Fruit fly (Drosophila melanogaster): Measurements from ENCODE around the gene muc.
A peak's percentile ranks its signal among the peaks of the same experiment; 100 is the strongest.

muc gene

dm6 chr2L:7411947-7412621 is 14.6 kb upstream of the muc start, which contains the start of gene chm:
Gene chm, plus strand, starts transcription at chr2L:7412417.
- TF ChIP-seq CTCF (optimal IDR thresholded peaks at IDR 0.05), result peak in 1 of 2 experiments; percentile 36
- no peak for TF ChIP-seq CG8478 (optimal IDR thresholded peaks at IDR 0.05)

DNA sequence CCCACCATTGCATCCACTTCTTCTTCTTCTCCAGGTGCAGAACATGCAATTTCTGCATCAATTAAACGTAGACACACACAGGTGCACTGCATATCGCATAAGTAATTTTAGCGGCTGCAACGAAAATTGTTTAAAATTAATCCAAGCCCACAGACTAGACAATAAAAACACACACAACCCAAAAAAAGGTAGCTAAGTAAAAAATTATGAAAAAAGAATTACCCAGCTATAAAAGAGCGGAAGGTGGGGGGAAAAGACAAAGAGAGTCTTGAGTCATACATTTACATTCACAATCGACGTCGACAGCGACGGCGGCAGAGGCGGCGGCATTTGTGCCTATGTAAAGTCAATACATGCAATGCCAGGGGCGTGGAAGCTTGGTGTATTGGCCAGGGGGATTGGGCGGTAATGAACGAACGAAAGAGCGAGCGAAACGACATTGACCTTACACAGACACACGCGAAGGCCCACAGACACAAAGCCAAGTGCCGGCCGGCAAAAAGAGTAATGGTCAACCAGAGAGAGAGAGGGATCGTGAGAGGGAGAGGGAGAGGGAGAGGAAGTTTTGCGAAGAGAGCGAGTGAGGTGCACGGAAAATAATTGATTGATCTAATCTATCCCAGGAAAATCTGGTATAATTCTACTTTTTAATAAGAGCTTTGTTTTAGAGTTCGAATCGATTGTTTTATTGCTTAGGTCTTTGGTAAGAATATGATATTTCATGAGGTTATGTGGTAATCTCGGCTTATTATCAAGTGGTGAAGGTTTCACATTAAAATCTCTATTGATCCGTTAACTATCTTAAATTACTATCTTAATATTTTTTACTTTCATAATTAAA is 8.3 kb upstream of the muc start:
- TF ChIP-seq CG8478 (optimal IDR thresholded peaks at IDR 0.05) (no peak), CTCF (optimal IDR thresholded peaks at IDR 0.05) (no peak)

- TF ChIP-seq CG8478 (optimal IDR thresholded peaks at IDR 0.05) (no peak), CTCF (optimal IDR thresholded peaks at IDR 0.05) (peak; percentile 85 to 90)
These were observed 7.0 kb upstream of the muc start for dm6 chr2L:7419408-7420304.

DNA sequence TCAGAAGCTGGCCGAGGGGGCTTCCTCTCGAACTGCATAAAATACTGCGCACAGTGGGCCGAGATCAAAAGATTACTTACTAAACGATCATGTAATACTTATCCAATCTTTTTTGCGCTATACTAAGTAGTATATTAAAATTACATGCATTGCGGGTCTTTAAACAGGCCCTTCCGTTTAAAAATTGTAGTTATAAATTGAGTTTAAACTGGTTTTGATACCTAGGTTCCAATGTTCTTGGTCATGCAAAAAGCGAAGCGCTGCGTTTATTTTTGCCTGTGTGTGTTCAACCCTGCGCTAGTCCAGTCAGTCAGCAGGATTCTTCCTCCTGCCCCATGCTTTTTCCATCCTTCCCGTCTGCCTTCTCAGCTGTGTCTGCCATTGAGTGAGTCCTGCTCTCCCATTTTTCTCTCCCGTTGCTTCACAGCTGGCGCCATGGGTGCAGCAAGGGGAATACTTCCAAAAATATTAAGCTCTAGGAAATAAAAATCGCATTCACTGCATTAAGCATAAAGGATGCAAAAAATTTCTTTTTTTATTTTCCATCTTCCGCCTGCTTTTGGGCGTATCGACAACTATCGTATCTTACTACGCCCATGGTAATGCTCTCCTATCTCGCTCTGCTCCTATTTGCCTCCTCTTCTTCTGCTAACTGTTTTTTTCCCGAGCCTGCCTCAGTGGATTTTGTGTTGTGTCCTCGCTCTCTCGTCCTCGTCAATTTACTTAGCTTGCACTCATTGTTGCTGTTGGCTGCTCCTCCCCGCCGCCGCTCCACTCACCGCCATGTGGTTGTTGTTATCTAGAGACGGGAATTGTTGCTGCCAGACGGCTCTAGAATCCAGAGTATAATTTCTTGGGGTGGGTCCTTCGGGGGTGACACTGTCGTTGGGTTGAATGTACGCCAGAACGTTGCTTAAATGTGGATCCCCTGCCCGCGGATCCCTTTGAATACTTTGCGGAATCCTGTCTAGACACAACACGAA is 6.1 kb upstream of the muc start:
- TF ChIP-seq CTCF (optimal IDR thresholded peaks at IDR 0.05), result no peak
- no peak for TF ChIP-seq CG8478 (optimal IDR thresholded peaks at IDR 0.05)

- no peak for TF ChIP-seq CTCF (optimal IDR thresholded peaks at IDR 0.05)
- TF ChIP-seq CG8478 (optimal IDR thresholded peaks at IDR 0.05), result no peak
These were observed 4.0 kb upstream of the muc start for dm6 chr2L:7422429-7423283.

dm6 chr2L:7423333-7423895 is 3.3 kb upstream of the muc start:
- peak; percentile 78 to 79 for TF ChIP-seq CTCF (optimal IDR thresholded peaks at IDR 0.05)
- TF ChIP-seq CG8478 (optimal IDR thresholded peaks at IDR 0.05), result no peak

- no peak for TF ChIP-seq CG8478 (optimal IDR thresholded peaks at IDR 0.05)
- TF ChIP-seq CTCF (optimal IDR thresholded peaks at IDR 0.05), result no peak
These were observed 2.3 kb upstream of the muc start for dm6 chr2L:7424282-7424905.

DNA sequence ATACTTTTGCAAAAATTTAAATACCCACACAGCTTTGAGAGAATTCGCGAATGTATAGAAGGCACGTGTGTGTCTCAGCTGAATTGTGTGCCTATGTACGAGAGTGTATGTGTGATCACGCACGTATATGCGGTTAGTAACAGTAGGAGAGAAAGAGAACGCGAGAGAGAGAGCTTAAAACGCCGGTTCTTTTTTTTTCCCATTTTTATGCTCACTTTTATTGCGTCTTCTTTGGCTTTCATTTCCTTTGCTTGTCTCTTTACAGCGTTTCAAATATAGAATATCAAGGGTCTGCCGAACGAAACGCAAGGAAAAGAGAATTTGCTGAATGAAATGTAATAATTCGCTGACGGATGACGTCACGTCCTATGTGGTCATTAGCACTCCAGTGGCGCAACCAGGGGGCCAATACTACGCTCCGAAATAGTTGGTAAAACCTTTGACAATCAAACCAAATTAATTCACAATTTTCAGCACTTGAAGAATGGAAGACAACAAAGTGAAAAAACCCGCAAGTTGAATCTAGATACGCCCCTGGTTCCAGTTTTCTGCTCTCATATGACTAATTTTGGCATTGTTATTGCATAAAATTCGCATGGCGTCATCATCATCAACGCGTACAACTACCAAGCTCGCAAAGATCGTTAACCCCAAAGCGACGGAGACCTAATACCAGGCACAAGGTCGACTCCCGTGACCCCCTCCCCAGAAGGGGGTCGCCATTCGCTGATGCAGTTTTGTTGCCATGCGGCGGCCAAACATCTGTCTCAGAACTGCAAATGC is 1.6 kb upstream of the muc start:
- TF ChIP-seq CG8478 (optimal IDR thresholded peaks at IDR 0.05) (no peak), CTCF (optimal IDR thresholded peaks at IDR 0.05) (no peak)

DNA sequence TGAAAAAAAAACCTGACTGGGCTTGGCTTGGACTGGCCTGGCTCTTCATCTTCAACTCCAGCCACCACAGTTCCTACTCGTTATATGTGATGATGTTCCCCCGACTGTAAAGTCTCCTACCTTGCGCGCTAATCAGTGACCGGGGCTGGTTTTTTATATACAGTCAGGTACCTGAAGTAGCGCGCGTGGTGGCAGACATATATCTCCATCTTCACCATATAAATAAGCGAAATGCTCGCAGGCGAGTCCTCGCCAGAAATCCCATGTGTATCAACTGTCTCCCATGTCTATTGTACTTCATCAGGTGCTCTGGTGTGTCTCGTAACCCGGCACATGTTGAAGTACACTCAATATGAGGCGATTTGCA is 993 bp upstream of the muc start:
- no peak for TF ChIP-seq CTCF (optimal IDR thresholded peaks at IDR 0.05)
- no peak for TF ChIP-seq CG8478 (optimal IDR thresholded peaks at IDR 0.05)

DNA sequence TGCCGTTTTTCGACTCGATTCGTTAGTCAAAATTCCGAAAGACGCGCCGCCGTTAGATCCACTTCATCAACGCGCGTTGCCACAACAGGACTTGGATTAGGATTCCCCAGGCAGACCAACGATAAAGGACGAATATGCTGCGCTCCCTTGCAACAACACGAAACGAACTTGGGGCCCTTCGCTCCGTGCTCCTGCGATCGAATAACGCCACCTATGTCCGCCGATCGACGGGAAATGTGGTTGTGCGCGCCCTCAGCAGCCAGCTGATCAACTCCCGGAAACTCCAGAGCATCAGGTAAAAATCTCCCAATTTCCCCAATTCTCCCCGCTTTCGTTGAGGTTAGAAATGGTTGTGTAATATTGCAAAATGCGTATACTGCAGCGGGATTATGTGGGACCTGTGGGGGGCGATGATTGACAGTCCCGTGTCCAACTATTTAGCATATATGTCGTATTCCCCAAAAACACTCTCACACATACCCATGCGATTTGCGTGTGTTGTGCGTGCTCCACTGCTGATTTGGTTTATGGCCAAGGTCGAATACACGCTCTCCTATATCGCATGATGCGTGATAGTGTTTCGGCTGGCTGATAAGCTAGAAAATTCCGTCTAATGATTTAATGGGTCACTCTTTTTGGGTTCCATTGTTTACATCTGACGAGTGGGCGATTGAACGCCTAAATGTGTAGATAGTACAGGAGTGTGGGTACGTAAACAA is 560 bp downstream of the muc start:
- TF ChIP-seq CTCF (optimal IDR thresholded peaks at IDR 0.05) (peak; percentile 43 to 60), CG8478 (optimal IDR thresholded peaks at IDR 0.05) (no peak)

- TF ChIP-seq CG8478 (optimal IDR thresholded peaks at IDR 0.05) (no peak), CTCF (optimal IDR thresholded peaks at IDR 0.05) (no peak)
These were observed 1.1 kb downstream of the muc start for dm6 chr2L:7427786-7428137.
